Worm (Caenorhabditis elegans) whole organism, mixed stage, embryonic: ENCODE data around the gene fem-2.

Experiments
- blmp-1 ChIP-seq: fragments of 150-350 bp; optimal IDR thresholded peaks from 2 replicates; lab custom pipeline; 2014; ENCODE audit warnings: missing biosample characterization, missing genetic modification characterization
- ces-1 ChIP-seq: fragments of 150-350 bp; optimal IDR thresholded peaks from 2 replicates; lab custom pipeline; 2014; ENCODE audit warnings: missing biosample characterization, missing genetic modification reagents, missing genetic modification characterization
- lin-13 ChIP-seq: fragments of 150-350 bp; optimal IDR thresholded peaks from 2 replicates; lab custom pipeline; 2014; ENCODE audit warnings: missing biosample characterization, missing genetic modification characterization
- zip-8 ChIP-seq: fragments of 150-350 bp; optimal IDR thresholded peaks from 2 replicates; lab custom pipeline; 2014; ENCODE audit warnings: missing biosample characterization, missing genetic modification characterization
- ztf-11 ChIP-seq: fragments of 150-350 bp; optimal IDR thresholded peaks from 2 replicates; lab custom pipeline; 2014; ENCODE audit warnings: missing biosample characterization, missing genetic modification characterization

DNA sequence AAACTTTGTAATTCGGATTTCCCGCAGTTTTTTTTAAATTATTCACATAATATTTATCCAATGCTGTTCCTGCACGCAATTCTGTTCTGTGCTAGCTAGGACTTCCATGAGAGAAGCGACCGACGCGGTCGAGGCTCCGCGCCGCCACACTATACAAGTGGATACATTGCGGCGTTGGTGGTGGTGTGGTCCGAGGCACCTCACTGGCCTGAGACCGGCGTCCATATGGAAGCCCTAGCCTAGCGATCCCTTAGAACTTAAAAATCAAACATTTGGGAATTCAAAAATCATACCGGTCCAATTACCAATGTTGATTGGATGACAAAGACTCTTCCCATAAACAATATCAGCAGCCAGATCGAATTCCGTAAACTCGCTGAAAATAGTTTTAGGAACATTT is 8.3 kb downstream of the fem-2 start:
- TF ChIP-seq zip-8: no peak
- TF ChIP-seq ztf-11: no peak
- no peak for TF ChIP-seq lin-13 (tag; lab: Kevin White, UChicago)
- no peak for TF ChIP-seq ces-1 (GFP tag; lab: Kevin White, UChicago)
- TF ChIP-seq blmp-1 (tag; lab: Kevin White, UChicago): no peak
